Worm (Caenorhabditis elegans) whole organism, midembryonic: ENCODE data around the gene sex-1.

Experiments used
- T22C8.4 ChIP-seq: fragments of 200-800 bp; sonication (Bioruptor generic); IDR thresholded peaks from 2 replicates; pipeline ENCODE4 v1.3.6; 2022; ENCODE audit warnings: missing genetic modification characterization, missing compliant biosample characterization
- tab-1 ChIP-seq: fragments of 200-800 bp; sonication (Bioruptor generic); IDR thresholded peaks from 2 replicates; pipeline ENCODE4 v1.3.6; 2022; ENCODE audit warnings: missing genetic modification characterization, missing compliant biosample characterization

- TF ChIP-seq T22C8.4 (GFP tag; lab: Robert Waterston, UW) (no peak), tab-1 (GFP tag; lab: Robert Waterston, UW) (no peak)
Observed at ce11 chrX:10158716-10159115, 46.5 kb downstream of the sex-1 start, which contains the start of gene erd-2.1.
